Worm (Caenorhabditis elegans) whole organism, early embryonic: ENCODE data around the gene F07G11.2.
"Not testable (repeated sequence)": the region's sequence is repeated elsewhere in the genome, so short reads cannot be mapped to it uniquely, and the experiment has no call there.

Experiments used
- B0310.2 ChIP-seq: sonication (generic microtip); optimal IDR thresholded peaks from 2 replicates; lab custom pipeline; 2016; ENCODE audit warnings: mild to moderate bottlenecking, missing genetic modification characterization, missing compliant biosample characterization
- F13C5.2 ChIP-seq: sonication (generic microtip); optimal IDR thresholded peaks from 2 replicates; lab custom pipeline; 2017; ENCODE audit warnings: mild to moderate bottlenecking, missing genetic modification characterization, inconsistent platforms, missing compliant biosample characterization
- aly-1 ChIP-seq: sonication (generic microtip); optimal IDR thresholded peaks from 2 replicates; lab custom pipeline; 2016; ENCODE audit warnings: missing genetic modification characterization, missing compliant biosample characterization
- ama-1 ChIP-seq: fragments of 150-350 bp; optimal IDR thresholded peaks from 2 replicates; lab custom pipeline; 2014
- ceh-13 ChIP-seq: fragments of 200-800 bp; sonication (Bioruptor generic); optimal IDR thresholded peaks from 2 replicates; lab custom pipeline; 2018; ENCODE audit warnings: mild to moderate bottlenecking, missing genetic modification characterization, missing compliant biosample characterization
- ceh-36 ChIP-seq: sonication (generic microtip); optimal IDR thresholded peaks from 2 replicates; lab custom pipeline; 2016; ENCODE audit warnings: missing genetic modification characterization, inconsistent platforms, missing compliant biosample characterization
- ets-7 ChIP-seq: sonication (generic microtip); optimal IDR thresholded peaks from 2 replicates; lab custom pipeline; 2016; ENCODE audit warnings: missing genotype, missing genetic modification characterization, missing compliant biosample characterization
- flt-1 ChIP-seq: fragments of 200-800 bp; sonication (Bioruptor generic); IDR thresholded peaks from 2 replicates; pipeline ENCODE4 v1.3.6; 2022; ENCODE audit warnings: missing genetic modification characterization, missing compliant biosample characterization
- hmbx-1 ChIP-seq: sonication (generic microtip); optimal IDR thresholded peaks from 2 replicates; lab custom pipeline; 2016; ENCODE audit warnings: mild to moderate bottlenecking, missing genetic modification characterization, missing compliant biosample characterization
- hmg-4 ChIP-seq: fragments of 200-800 bp; sonication (Bioruptor generic); optimal IDR thresholded peaks from 2 replicates; lab custom pipeline; 2018; ENCODE audit warnings: mild to moderate bottlenecking, missing genetic modification characterization, missing compliant biosample characterization
- hnd-1 ChIP-seq: sonication (generic microtip); optimal IDR thresholded peaks from 2 replicates; lab custom pipeline; 2016; ENCODE audit warnings: missing genetic modification characterization, missing compliant biosample characterization
- pes-1 ChIP-seq: fragments of 200-800 bp; sonication (Bioruptor generic); IDR thresholded peaks from 2 replicates; pipeline ENCODE4 v1.3.6; 2022; ENCODE audit warnings: missing genetic modification reagents, missing genetic modification characterization, missing compliant biosample characterization
- scrt-1 ChIP-seq: fragments of 200-800 bp; sonication (Bioruptor generic); IDR thresholded peaks from 2 replicates; pipeline ENCODE4 v1.3.6; 2022; ENCODE audit warnings: missing genetic modification characterization, missing compliant biosample characterization
- sea-1 ChIP-seq: fragments of 200-800 bp; sonication (Bioruptor generic); conservative IDR thresholded peaks from 2 replicates; pipeline ENCODE4 v1.3.6; 2022; ENCODE audit warnings: missing genetic modification characterization, missing compliant biosample characterization
- tbx-11 ChIP-seq: fragments of 200-800 bp; sonication (Bioruptor generic); IDR thresholded peaks from 2 replicates; pipeline ENCODE4 v1.3.6; 2022; ENCODE audit warnings: missing genetic modification characterization, missing compliant biosample characterization
- tbx-37 ChIP-seq: fragments of 200-800 bp; sonication (Bioruptor generic); conservative IDR thresholded peaks from 2 replicates; pipeline ENCODE4 v1.3.6; 2022; ENCODE audit warnings: missing genetic modification reagents, missing genetic modification characterization, missing compliant biosample characterization
- tra-4 ChIP-seq: sonication (generic microtip); optimal IDR thresholded peaks from 2 replicates; lab custom pipeline; 2017; ENCODE audit warnings: missing genetic modification characterization, missing compliant biosample characterization

Gene F07G11.2

DNA sequence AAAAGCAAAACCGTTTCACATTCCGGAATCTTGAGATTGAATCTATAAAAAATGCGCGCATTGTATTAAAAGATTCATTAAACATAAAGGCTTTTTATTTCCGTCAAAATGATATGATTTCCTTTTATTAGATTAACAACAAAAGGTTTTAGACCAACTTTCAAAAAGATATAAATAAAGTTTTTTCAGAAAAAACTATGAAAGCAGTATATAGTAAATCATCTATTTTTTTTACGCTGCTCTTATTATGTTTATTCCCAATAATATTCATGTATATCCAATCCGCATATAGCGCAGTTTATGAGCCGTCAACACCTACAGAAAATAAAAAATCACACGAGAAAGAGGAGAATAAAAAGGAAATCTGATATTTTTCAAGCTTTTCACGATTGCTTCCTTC lies at the start of gene F07G11.2:
Gene F07G11.2, plus strand, starts transcription at position 301 of the 400 bp plus-strand sequence.
- TF ChIP-seq flt-1; hnd-1; pes-1 (GFP tag; lab: Robert Waterston, UW): not testable (repeated sequence)

DNA sequence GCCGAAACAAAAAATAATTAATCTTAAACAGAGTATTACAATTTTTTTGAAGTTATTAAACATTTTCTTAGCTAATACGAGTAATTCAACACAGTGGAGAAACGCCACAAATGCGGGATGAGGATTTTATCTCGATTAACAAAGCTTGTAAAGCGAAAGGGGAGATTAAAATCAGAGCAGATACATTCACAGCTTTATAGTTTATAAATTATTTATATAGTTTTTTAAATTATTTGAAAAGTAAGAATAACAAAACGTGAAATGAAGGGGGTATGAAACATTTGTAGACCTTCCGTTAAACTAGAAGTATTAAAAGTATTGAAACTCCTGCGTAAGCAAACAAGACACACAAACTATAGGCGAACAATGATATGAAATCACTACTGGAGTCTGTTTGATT lies 49.5 kb upstream of the F07G11.2 start, which contains the start of gene C05C8.8:
Gene C05C8.8, minus strand, starts transcription at position 101 of the 400 bp plus-strand sequence.
- TF ChIP-seq ama-1 (lab: Kevin White, UChicago) = no peak
- no peak for TF ChIP-seq flt-1
- no peak for TF ChIP-seq aly-1 (tag; lab: Kevin White, UChicago)
- no peak for TF ChIP-seq B0310.2 (tag; lab: Kevin White, UChicago)
- no peak for TF ChIP-seq sea-1 (GFP tag; lab: Robert Waterston, UW)
- TF ChIP-seq ceh-36 (tag; lab: Kevin White, UChicago) = no peak
- TF ChIP-seq tbx-37 = no peak

ce11 chrV:7258965-7259364 lies 45.6 kb upstream of the F07G11.2 start, which contains the start of gene C13A2.12:
C13A2.12 (plus strand) TSS chrV:7259265.
- TF ChIP-seq hmbx-1 = no peak
- TF ChIP-seq ceh-13 (GFP tag; lab: Kevin White, UChicago) = no peak
- no peak for TF ChIP-seq ceh-36 (tag; lab: Kevin White, UChicago)
- no peak for TF ChIP-seq tbx-11

- no peak for TF ChIP-seq pes-1 (GFP tag; lab: Robert Waterston, UW)
- TF ChIP-seq hmg-4 (GFP tag; lab: Kevin White, UChicago) = no peak
- no peak for TF ChIP-seq ceh-36 (tag; lab: Kevin White, UChicago)
- TF ChIP-seq tra-4 (tag; lab: Kevin White, UChicago) = no peak
- no peak for TF ChIP-seq ama-1 (lab: Kevin White, UChicago)
- no peak for TF ChIP-seq sea-1 (GFP tag; lab: Robert Waterston, UW)
- TF ChIP-seq hmbx-1 = no peak
- TF ChIP-seq ets-7 (tag; lab: Kevin White, UChicago) = no peak
- no peak for TF ChIP-seq ceh-13 (GFP tag; lab: Kevin White, UChicago)
- no peak for TF ChIP-seq tbx-37
- TF ChIP-seq B0310.2 (tag; lab: Kevin White, UChicago) = no peak
- TF ChIP-seq hnd-1 = no peak
- no peak for TF ChIP-seq tbx-11
- no peak for TF ChIP-seq flt-1
- no peak for TF ChIP-seq F13C5.2 (tag; lab: Kevin White, UChicago)
- no peak for TF ChIP-seq scrt-1 (GFP tag; lab: Robert Waterston, UW)
- no peak for TF ChIP-seq aly-1 (tag; lab: Kevin White, UChicago)
These were observed 40.6 kb upstream of the F07G11.2 start, which contains the start of gene C13A2.9 for ce11 chrV:7264042-7264441. C13A2.9 (minus strand) TSS chrV:7264142.

ce11 chrV:7266021-7266420 lies 38.6 kb upstream of the F07G11.2 start, which contains the start of gene C13A2.7:
C13A2.7 (plus strand) TSS chrV:7266321.
- TF ChIP-seq ets-7 (tag; lab: Kevin White, UChicago) = no peak
- no peak for TF ChIP-seq flt-1
- TF ChIP-seq hmbx-1 = no peak
- TF ChIP-seq tbx-37 = no peak
- TF ChIP-seq pes-1 (GFP tag; lab: Robert Waterston, UW) = no peak
- TF ChIP-seq F13C5.2 (tag; lab: Kevin White, UChicago) = no peak
- no peak for TF ChIP-seq tra-4 (tag; lab: Kevin White, UChicago)
- TF ChIP-seq hmg-4 (GFP tag; lab: Kevin White, UChicago) = no peak
- no peak for TF ChIP-seq B0310.2 (tag; lab: Kevin White, UChicago)
- no peak for TF ChIP-seq ceh-36 (tag; lab: Kevin White, UChicago)
- no peak for TF ChIP-seq ama-1 (lab: Kevin White, UChicago)
- no peak for TF ChIP-seq aly-1 (tag; lab: Kevin White, UChicago)
- TF ChIP-seq hnd-1 = no peak
- TF ChIP-seq ceh-13 (GFP tag; lab: Kevin White, UChicago) = no peak
- TF ChIP-seq tbx-11 = no peak
- no peak for TF ChIP-seq sea-1 (GFP tag; lab: Robert Waterston, UW)
- no peak for TF ChIP-seq scrt-1 (GFP tag; lab: Robert Waterston, UW)

- TF ChIP-seq flt-1 (no peak), tbx-37 (no peak), scrt-1 (GFP tag; lab: Robert Waterston, UW) (no peak), F13C5.2 (tag; lab: Kevin White, UChicago) (no peak), sea-1 (GFP tag; lab: Robert Waterston, UW) (no peak), hmbx-1 (no peak), tbx-11 (no peak)
These were observed 35.2 kb upstream of the F07G11.2 start, which contains the start of gene C13A2.6 for ce11 chrV:7269399-7269798. C13A2.6 (plus strand) TSS chrV:7269699.

DNA sequence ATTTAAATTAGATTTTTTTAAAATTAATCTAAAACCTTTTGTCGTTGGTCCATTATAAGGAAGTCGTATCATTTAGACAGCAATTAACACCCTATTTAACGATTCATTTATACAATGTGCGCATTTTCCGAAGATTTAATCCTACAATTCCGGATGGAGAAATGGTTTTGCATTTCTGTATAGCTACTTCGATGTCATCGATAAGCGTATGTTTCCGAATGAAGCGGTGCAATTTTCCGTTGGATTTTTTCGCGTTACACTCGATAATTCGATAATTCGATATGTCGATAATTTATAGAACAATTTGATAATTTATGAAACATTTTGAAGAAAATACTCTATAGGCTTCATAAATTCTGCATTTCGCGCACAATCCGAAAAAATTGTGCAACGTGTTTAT lies 29.6 kb upstream of the F07G11.2 start, which contains the start of gene C13A2.10:
Gene C13A2.10, minus strand, starts transcription at position 101 of the 400 bp plus-strand sequence.
- TF ChIP-seq F13C5.2 (tag; lab: Kevin White, UChicago) = no peak
- TF ChIP-seq aly-1 (tag; lab: Kevin White, UChicago) = no peak
- TF ChIP-seq hmg-4 (GFP tag; lab: Kevin White, UChicago) = no peak
- TF ChIP-seq flt-1 = no peak
- TF ChIP-seq B0310.2 (tag; lab: Kevin White, UChicago) = no peak
- no peak for TF ChIP-seq hnd-1
- no peak for TF ChIP-seq scrt-1 (GFP tag; lab: Robert Waterston, UW)
- TF ChIP-seq ets-7 (tag; lab: Kevin White, UChicago) = no peak
- TF ChIP-seq pes-1 (GFP tag; lab: Robert Waterston, UW) = no peak
- TF ChIP-seq tbx-11 = no peak
- TF ChIP-seq ama-1 (lab: Kevin White, UChicago) = no peak
- TF ChIP-seq tbx-37 = no peak
- no peak for TF ChIP-seq tra-4 (tag; lab: Kevin White, UChicago)
- TF ChIP-seq ceh-13 (GFP tag; lab: Kevin White, UChicago) = no peak
- no peak for TF ChIP-seq ceh-36 (tag; lab: Kevin White, UChicago)
- no peak for TF ChIP-seq sea-1 (GFP tag; lab: Robert Waterston, UW)
- no peak for TF ChIP-seq hmbx-1

- TF ChIP-seq hnd-1 (no peak), ceh-13 (GFP tag; lab: Kevin White, UChicago) (no peak), tbx-11 (no peak), aly-1 (tag; lab: Kevin White, UChicago) (no peak), pes-1 (GFP tag; lab: Robert Waterston, UW) (no peak), tra-4 (tag; lab: Kevin White, UChicago) (no peak), hmg-4 (GFP tag; lab: Kevin White, UChicago) (no peak), ets-7 (tag; lab: Kevin White, UChicago) (no peak), tbx-37 (no peak), ceh-36 (tag; lab: Kevin White, UChicago) (no peak), B0310.2 (tag; lab: Kevin White, UChicago) (no peak), ama-1 (lab: Kevin White, UChicago) (no peak), sea-1 (GFP tag; lab: Robert Waterston, UW) (no peak), F13C5.2 (tag; lab: Kevin White, UChicago) (no peak), hmbx-1 (no peak), scrt-1 (GFP tag; lab: Robert Waterston, UW) (no peak), flt-1 (no peak)
These were observed 29.1 kb upstream of the F07G11.2 start, which contains the start of gene C13A2.5 for ce11 chrV:7275491-7275890. C13A2.5 (plus strand) TSS chrV:7275791.
